Fruit fly (Drosophila melanogaster) whole organism, embryonic: ENCODE data around the gene CG15894.
A peak's percentile ranks its signal among the peaks of the same experiment; 100 is the strongest.

Experiments
- Asciz ChIP-seq: fragments of 200-800 bp; sonication (Bioruptor generic); optimal IDR thresholded peaks from 2 replicates; lab custom pipeline; 2017; ENCODE audit warnings: missing biosample characterization, mild to moderate bottlenecking, missing genetic modification characterization, missing genetic modification reagents
- B-H1 ChIP-seq: fragments of 200-800 bp; sonication (Bioruptor generic); IDR thresholded peaks from 3 replicates; pipeline ENCODE4 v1.3.6; 2022; ENCODE audit warnings: missing biosample characterization, missing genetic modification characterization
- C15 ChIP-seq: fragments of 200-800 bp; sonication (Bioruptor generic); IDR thresholded peaks from 3 replicates; pipeline ENCODE4 v1.3.6; 2022; ENCODE audit warnings: missing biosample characterization, missing genetic modification characterization
- CG10565 ChIP-seq: fragments of 200-800 bp; sonication (Bioruptor generic); optimal IDR thresholded peaks from 3 replicates; lab custom pipeline; 2016; ENCODE audit warnings: missing biosample characterization, mild to moderate bottlenecking, missing genetic modification characterization
- CG10979 ChIP-seq: fragments of 200-800 bp; sonication (Bioruptor generic); optimal IDR thresholded peaks from 2 replicates; lab custom pipeline; 2018; ENCODE audit warnings: missing biosample characterization, mild to moderate bottlenecking, missing genetic modification characterization, moderate library complexity
- CG11093 ChIP-seq: fragments of 200-800 bp; sonication (Bioruptor generic); IDR thresholded peaks from 3 replicates; pipeline ENCODE4 v1.3.6; 2022; ENCODE audit warnings: missing biosample characterization, missing genetic modification characterization
- CG11247 ChIP-seq: fragments of 200-800 bp; sonication (Bioruptor generic); IDR thresholded peaks from 2 replicates; pipeline ENCODE4 v1.3.6; 2022; ENCODE audit warnings: missing biosample characterization, missing genetic modification characterization
- CG11723 ChIP-seq: fragments of 200-800 bp; sonication (Bioruptor generic); optimal IDR thresholded peaks from 2 replicates; lab custom pipeline; 2017; ENCODE audit warnings: missing biosample characterization, mild to moderate bottlenecking, missing genetic modification characterization
- CG12155 ChIP-seq: fragments of 200-800 bp; sonication (Bioruptor generic); optimal IDR thresholded peaks from 3 replicates; lab custom pipeline; 2016; ENCODE audit warnings: missing biosample characterization, missing genetic modification characterization
- CG15073 ChIP-seq: fragments of 200-800 bp; sonication (Bioruptor generic); optimal IDR thresholded peaks from 2 replicates; lab custom pipeline; 2016; ENCODE audit warnings: missing biosample characterization, missing genetic modification characterization
- CG1529 ChIP-seq: fragments of 200-800 bp; sonication (Bioruptor generic); optimal IDR thresholded peaks from 3 replicates; lab custom pipeline; 2018; ENCODE audit warnings: missing biosample characterization, missing genetic modification characterization
- CG16813 ChIP-seq: fragments of 200-800 bp; sonication (Bioruptor generic); IDR thresholded peaks from 3 replicates; pipeline ENCODE4 v1.3.6; 2022; ENCODE audit warnings: missing biosample characterization, missing genetic modification characterization; ENCODE audit not compliant: partially characterized antibody
- CG17568 ChIP-seq: fragments of 200-800 bp; sonication (Bioruptor generic); optimal IDR thresholded peaks from 2 replicates; lab custom pipeline; 2018; ENCODE audit warnings: missing biosample characterization, mild to moderate bottlenecking, missing genetic modification characterization, moderate library complexity
- CG2875 ChIP-seq: fragments of 200-800 bp; sonication (Bioruptor generic); optimal IDR thresholded peaks from 2 replicates; lab custom pipeline; 2017; ENCODE audit warnings: missing biosample characterization, mild to moderate bottlenecking, missing genetic modification characterization, missing genetic modification reagents
- CG33557 ChIP-seq: fragments of 200-800 bp; sonication (Bioruptor generic); optimal IDR thresholded peaks from 2 replicates; lab custom pipeline; 2019; ENCODE audit warnings: missing biosample characterization, mild to moderate bottlenecking, missing genetic modification characterization, moderate library complexity
- CG5953 ChIP-seq: fragments of 200-800 bp; sonication (Bioruptor generic); IDR thresholded peaks from 2 replicates; pipeline ENCODE4 v1.3.6; 2022; ENCODE audit warnings: missing biosample characterization, missing genetic modification characterization
- CG6813 ChIP-seq: fragments of 200-800 bp; sonication (Bioruptor generic); optimal IDR thresholded peaks from 2 replicates; lab custom pipeline; 2017; ENCODE audit warnings: missing biosample characterization, missing genetic modification characterization, mild to moderate bottlenecking, moderate library complexity, missing genetic modification reagents
- CG9437 ChIP-seq: fragments of 200-800 bp; sonication (Bioruptor generic); optimal IDR thresholded peaks from 2 replicates; lab custom pipeline; 2018; ENCODE audit warnings: missing biosample characterization, mild to moderate bottlenecking, missing genetic modification characterization
- CG9727 ChIP-seq: fragments of 200-800 bp; sonication (Bioruptor generic); optimal IDR thresholded peaks from 3 replicates; lab custom pipeline; 2017; ENCODE audit warnings: missing biosample characterization, mild to moderate bottlenecking, missing genetic modification characterization
- Chrac-16 ChIP-seq: fragments of 200-800 bp; sonication (Bioruptor generic); optimal IDR thresholded peaks from 3 replicates; lab custom pipeline; 2016; ENCODE audit warnings: missing biosample characterization, missing genetic modification characterization
- Doc3 ChIP-seq: fragments of 200-800 bp; sonication (Bioruptor generic); IDR thresholded peaks from 3 replicates; pipeline ENCODE4 v1.3.6; 2022; ENCODE audit warnings: missing biosample characterization, missing genetic modification characterization; ENCODE audit not compliant: partially characterized antibody
- Nf-YA ChIP-seq: fragments of 200-800 bp; sonication (Bioruptor generic); IDR thresholded peaks from 2 replicates; pipeline ENCODE4 v1.3.6; 2022; ENCODE audit warnings: missing biosample characterization, missing genetic modification characterization
- Spps ChIP-seq: fragments of 200-800 bp; sonication (Bioruptor generic); optimal IDR thresholded peaks from 2 replicates; lab custom pipeline; 2018; ENCODE audit warnings: missing biosample characterization, mild to moderate bottlenecking, missing genetic modification characterization
- TFAM ChIP-seq: fragments of 200-800 bp; sonication (Bioruptor generic); optimal IDR thresholded peaks from 2 replicates; lab custom pipeline; 2017; ENCODE audit warnings: missing biosample characterization, missing genetic modification characterization, inconsistent platforms
- Vsx1 ChIP-seq: fragments of 200-800 bp; sonication (Bioruptor generic); optimal IDR thresholded peaks from 2 replicates; lab custom pipeline; 2017; ENCODE audit warnings: missing biosample characterization, mild to moderate bottlenecking, missing genetic modification characterization, missing genetic modification reagents
- YL-1 ChIP-seq: fragments of 200-800 bp; sonication (Bioruptor generic); optimal IDR thresholded peaks from 3 replicates; lab custom pipeline; 2017; ENCODE audit warnings: missing biosample characterization, mild to moderate bottlenecking, missing genetic modification characterization
- ap ChIP-seq: fragments of 200-800 bp; sonication (Bioruptor generic); IDR thresholded peaks from 2 replicates; pipeline ENCODE4 v1.3.6; 2022; ENCODE audit warnings: missing biosample characterization, missing genetic modification characterization
- cato ChIP-seq: fragments of 200-800 bp; sonication (Bioruptor generic); optimal IDR thresholded peaks from 2 replicates; lab custom pipeline; 2016; ENCODE audit warnings: missing biosample characterization, missing genetic modification characterization, borderline replicate concordance
- corto ChIP-seq: fragments of 200-800 bp; sonication (Bioruptor generic); optimal IDR thresholded peaks from 2 replicates; lab custom pipeline; 2016; ENCODE audit warnings: missing biosample characterization, mild to moderate bottlenecking, missing genetic modification characterization, moderate library complexity
- dan ChIP-seq: fragments of 200-800 bp; sonication (Bioruptor generic); IDR thresholded peaks from 2 replicates; pipeline ENCODE4 v1.3.6; 2022; ENCODE audit warnings: missing biosample characterization, missing genetic modification characterization
- dm ChIP-seq: fragments of 200-800 bp; sonication (Bioruptor generic); optimal IDR thresholded peaks from 3 replicates; lab custom pipeline; 2016; ENCODE audit warnings: missing biosample characterization, missing genetic modification characterization
- ems ChIP-seq: fragments of 200-800 bp; sonication (Bioruptor generic); optimal IDR thresholded peaks from 3 replicates; lab custom pipeline; 2016; ENCODE audit warnings: missing biosample characterization, missing genetic modification characterization
- h ChIP-seq: fragments of >200 bp; optimal IDR thresholded peaks from 2 replicates; lab custom pipeline; 2017
- knrl ChIP-seq: fragments of 200-800 bp; sonication (Bioruptor generic); IDR thresholded peaks from 3 replicates; pipeline ENCODE4 v1.3.6; 2022; ENCODE audit warnings: missing biosample characterization, missing genetic modification characterization; ENCODE audit not compliant: partially characterized antibody
- mam ChIP-seq: fragments of 200-800 bp; sonication (Bioruptor generic); optimal IDR thresholded peaks from 3 replicates; lab custom pipeline; 2016; ENCODE audit warnings: missing biosample characterization, missing genetic modification characterization
- pan ChIP-seq, 4 experiments: fragments of >200 bp in 3 of 4; fragments of 200-800 bp in 1 of 4; sonication (Bioruptor generic) in 1 of 4; optimal IDR thresholded peaks in 3 of 4; IDR thresholded peaks in 1 of 4; 2 replicates each; pipeline versions ENCODE4 v1.3.6 to Lab custom; 2017 to 2022; ENCODE audit warnings: missing biosample characterization in 2 of 4, missing genetic modification characterization in 2 of 4, mixed read lengths in 1 of 4
- salm ChIP-seq: fragments of 200-800 bp; sonication (Bioruptor generic); optimal IDR thresholded peaks from 2 replicates; lab custom pipeline; 2018; ENCODE audit warnings: missing biosample characterization, mild to moderate bottlenecking, missing genetic modification characterization
- seq ChIP-seq: fragments of 200-800 bp; sonication (Bioruptor generic); IDR thresholded peaks from 2 replicates; pipeline ENCODE4 v1.3.6; 2022; ENCODE audit warnings: missing biosample characterization, missing genetic modification characterization
- shn ChIP-seq: fragments of 200-800 bp; sonication (Bioruptor generic); optimal IDR thresholded peaks from 3 replicates; lab custom pipeline; 2016; ENCODE audit warnings: missing biosample characterization, missing genetic modification characterization
- slou ChIP-seq: fragments of 200-800 bp; sonication (Bioruptor generic); optimal IDR thresholded peaks from 3 replicates; lab custom pipeline; 2016; ENCODE audit warnings: missing biosample characterization, missing genetic modification characterization
- sr ChIP-seq: fragments of 200-800 bp; sonication (Bioruptor generic); IDR thresholded peaks from 3 replicates; pipeline ENCODE4 v1.3.6; 2022; ENCODE audit warnings: missing biosample characterization, missing genetic modification characterization

CG15894 gene

DNA sequence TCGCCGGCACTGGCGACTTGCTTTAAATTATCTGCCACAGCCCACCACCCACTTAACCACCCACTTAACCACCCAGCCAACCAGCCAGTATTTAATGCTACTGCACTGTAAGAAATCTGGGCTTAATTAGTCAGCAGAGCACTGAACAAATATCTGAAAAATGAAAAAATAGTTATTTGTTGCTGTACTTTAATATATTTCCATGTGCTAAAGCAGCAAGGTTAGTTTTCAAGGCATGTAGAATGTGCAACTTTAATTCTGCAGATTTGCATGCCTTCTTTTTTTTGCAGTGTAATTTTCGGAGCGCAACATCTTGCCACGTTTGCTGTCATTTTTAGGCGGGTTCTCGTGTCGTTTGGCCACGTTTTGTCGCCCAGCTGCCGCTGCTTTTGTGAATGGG lies 66.6 kb downstream of the CG15894 start (continued):
- TF ChIP-seq pan (optimal IDR thresholded peaks at IDR 0.05; lab: Kevin White, UChicago) (no peak), pan (GFP tag; optimal IDR thresholded peaks at IDR 0.05 in 1 of 2, IDR thresholded peaks at IDR 0.05 in 1 of 2) (no peak), slou (GFP tag; lab: Kevin White, UChicago) (peak; percentile 16), seq (peak; percentile 15; the same call in 1 of the 2 replicates), corto (GFP tag; lab: Kevin White, UChicago) (no peak), Doc3 (GFP tag; lab: Robert Waterston, UW) (no peak), CG17568 (GFP tag; lab: Kevin White, UChicago) (no peak), salm (tag; lab: Kevin White, UChicago) (no peak), Chrac-16 (GFP tag; lab: Kevin White, UChicago) (no peak), mam (GFP tag; lab: Kevin White, UChicago) (peak; percentile 61), CG11093 (no peak), dm (no peak), CG5953 (no peak), B-H1 (GFP tag; lab: Robert Waterston, UW) (no peak; the same call in 2 of the 3 replicates), knrl (GFP tag; lab: Robert Waterston, UW) (no peak), CG33557 (GFP tag; lab: Kevin White, UChicago) (no peak), Asciz (GFP tag; lab: Kevin White, UChicago) (no peak), CG12155 (GFP tag; lab: Kevin White, UChicago) (no peak), CG1529 (GFP tag; lab: Kevin White, UChicago) (no peak), ems (GFP tag; lab: Kevin White, UChicago) (peak; percentile 10), h (lab: Kevin White, UChicago) (no peak), CG11247 (GFP tag; lab: Robert Waterston, UW) (0 out of 2 replicates have a peak, but pooled peaks have one; percentile 35), CG10979 (tag; lab: Kevin White, UChicago) (peak; percentile 30), CG10565 (GFP tag; lab: Kevin White, UChicago) (no peak), ap (GFP tag; lab: Robert Waterston, UW) (0 out of 2 replicates have a peak, but pooled peaks have one; percentile 3), CG11723 (GFP tag; lab: Kevin White, UChicago) (no peak), Nf-YA (GFP tag; lab: Robert Waterston, UW) (no peak), shn (no peak), C15 (GFP tag; lab: Robert Waterston, UW) (no peak), dan (GFP tag; lab: Robert Waterston, UW) (no peak), TFAM (no peak), CG15073 (no peak), CG9437 (GFP tag; lab: Kevin White, UChicago) (peak; percentile 1), cato (no peak), YL-1 (GFP tag; lab: Kevin White, UChicago) (no peak), CG2875 (GFP tag; lab: Kevin White, UChicago) (no peak), CG9727 (GFP tag; lab: Kevin White, UChicago) (peak; percentile 36), CG6813 (GFP tag; lab: Kevin White, UChicago) (peak; percentile 43), sr (GFP tag; lab: Robert Waterston, UW) (no peak), Vsx1 (GFP tag; lab: Kevin White, UChicago) (no peak), CG16813 (GFP tag; lab: Robert Waterston, UW) (no peak), Spps (tag; lab: Kevin White, UChicago) (no peak)
